Fruit fly (Drosophila melanogaster) whole organism, prepupa: ENCODE data around the gene Pat1.
A peak's percentile ranks its signal among the peaks of the same experiment; 100 is the strongest.

Source experiments
- Blimp-1 ChIP-seq: fragments of 200-800 bp; sonication (Bioruptor generic); optimal IDR thresholded peaks from 3 replicates; lab custom pipeline; 2017; ENCODE audit warnings: missing biosample characterization, missing genetic modification characterization, mild to moderate bottlenecking, moderate library complexity, missing genetic modification reagents
- CG10631 ChIP-seq: fragments of 200-800 bp; sonication (Bioruptor generic); optimal IDR thresholded peaks from 2 replicates; lab custom pipeline; 2016; ENCODE audit warnings: missing biosample characterization, missing genetic modification characterization
- CG10669 ChIP-seq: fragments of 200-800 bp; sonication (Bioruptor generic); optimal IDR thresholded peaks from 3 replicates; lab custom pipeline; 2018; ENCODE audit warnings: missing biosample characterization, mild to moderate bottlenecking, missing genetic modification characterization, moderate library complexity
- CG11294 ChIP-seq: fragments of 200-800 bp; sonication (Bioruptor generic); IDR thresholded peaks from 2 replicates; pipeline ENCODE4 v1.3.6; 2022; ENCODE audit warnings: missing biosample characterization, missing genetic modification characterization
- CG11762 ChIP-seq: fragments of 200-800 bp; sonication (Bioruptor generic); optimal IDR thresholded peaks from 3 replicates; lab custom pipeline; 2016; ENCODE audit warnings: missing biosample characterization, missing genetic modification characterization; ENCODE audit not compliant: insufficient read depth
- CG1621 ChIP-seq: fragments of 200-800 bp; sonication (Bioruptor generic); optimal IDR thresholded peaks from 3 replicates; lab custom pipeline; 2018; ENCODE audit warnings: missing biosample characterization, mild to moderate bottlenecking, missing genetic modification characterization
- CG3032 ChIP-seq: fragments of 200-800 bp; optimal IDR thresholded peaks from 2 replicates; lab custom pipeline; 2019; ENCODE audit warnings: missing biosample characterization, mild to moderate bottlenecking, missing genetic modification characterization, moderate library complexity
- CG31627 ChIP-seq: fragments of 200-800 bp; sonication (Bioruptor generic); optimal IDR thresholded peaks from 3 replicates; lab custom pipeline; 2016; ENCODE audit warnings: missing biosample characterization, missing genetic modification characterization
- CG34406 ChIP-seq: fragments of 200-800 bp; sonication (Bioruptor generic); optimal IDR thresholded peaks from 3 replicates; lab custom pipeline; 2016; ENCODE audit warnings: missing biosample characterization, missing genetic modification characterization
- CG3919 ChIP-seq: fragments of 200-800 bp; sonication (Bioruptor generic); optimal IDR thresholded peaks from 3 replicates; lab custom pipeline; 2016; ENCODE audit warnings: missing biosample characterization, missing genetic modification characterization
- CG6163 ChIP-seq: fragments of 200-800 bp; sonication (Bioruptor generic); IDR thresholded peaks from 3 replicates; pipeline ENCODE4 v1.3.6; 2022; ENCODE audit warnings: missing biosample characterization, missing genetic modification characterization
- CG6276 ChIP-seq: fragments of 200-800 bp; sonication (Bioruptor generic); optimal IDR thresholded peaks from 2 replicates; lab custom pipeline; 2017; ENCODE audit warnings: missing biosample characterization, mild to moderate bottlenecking, missing genetic modification characterization
- CG6792 ChIP-seq: fragments of 200-800 bp; sonication (Bioruptor generic); optimal IDR thresholded peaks from 3 replicates; lab custom pipeline; 2016; ENCODE audit warnings: missing biosample characterization, missing genetic modification characterization
- CG6808 ChIP-seq: fragments of 200-800 bp; sonication (Bioruptor generic); optimal IDR thresholded peaks from 3 replicates; lab custom pipeline; 2017; ENCODE audit warnings: missing biosample characterization, missing genetic modification characterization, mild to moderate bottlenecking, moderate library complexity, missing genetic modification reagents
- CG6854 ChIP-seq: fragments of 200-800 bp; sonication (Bioruptor generic); optimal IDR thresholded peaks from 2 replicates; lab custom pipeline; 2017; ENCODE audit warnings: missing biosample characterization, mild to moderate bottlenecking, missing genetic modification characterization
- CG8119 ChIP-seq: fragments of 200-800 bp; sonication (Bioruptor generic); IDR thresholded peaks from 3 replicates; pipeline ENCODE4 v1.3.6; 2022; ENCODE audit warnings: missing biosample characterization, missing genetic modification characterization
- CG8319 ChIP-seq: fragments of 200-800 bp; sonication (Bioruptor generic); optimal IDR thresholded peaks from 3 replicates; lab custom pipeline; 2016; ENCODE audit warnings: missing biosample characterization, missing genetic modification characterization
- CG8632 ChIP-seq: fragments of 200-800 bp; sonication (Bioruptor generic); optimal IDR thresholded peaks from 3 replicates; lab custom pipeline; 2016; ENCODE audit warnings: missing biosample characterization, missing genetic modification characterization
- CG9139 ChIP-seq: fragments of 200-800 bp; sonication (Bioruptor generic); optimal IDR thresholded peaks from 3 replicates; lab custom pipeline; 2017; ENCODE audit warnings: missing biosample characterization, mild to moderate bottlenecking, missing genetic modification characterization
- Eip78C ChIP-seq: fragments of 200-800 bp; sonication (Bioruptor generic); peaks from one replicate; lab custom pipeline; 2016; ENCODE audit warnings: missing biosample characterization, missing genetic modification characterization
- Ets21C ChIP-seq: fragments of 200-800 bp; sonication (Bioruptor generic); optimal IDR thresholded peaks from 3 replicates; lab custom pipeline; 2016; ENCODE audit warnings: missing biosample characterization, missing genetic modification characterization
- Gug ChIP-seq: fragments of 200-800 bp; sonication (Bioruptor generic); IDR thresholded peaks from 2 replicates; pipeline ENCODE4 v1.3.6; 2022; ENCODE audit warnings: missing biosample characterization, missing genetic modification characterization
- Hr39 ChIP-seq: fragments of 200-800 bp; sonication (Bioruptor generic); optimal IDR thresholded peaks from 2 replicates; lab custom pipeline; 2016; ENCODE audit warnings: missing biosample characterization, missing genetic modification characterization
- Hr4 ChIP-seq: fragments of 200-800 bp; sonication (Bioruptor generic); optimal IDR thresholded peaks from 3 replicates; lab custom pipeline; 2016; ENCODE audit warnings: missing biosample characterization, missing genetic modification characterization
- Lpt ChIP-seq: fragments of 200-800 bp; sonication (Bioruptor generic); optimal IDR thresholded peaks from 3 replicates; lab custom pipeline; 2016; ENCODE audit warnings: missing biosample characterization, missing genetic modification characterization
- Met ChIP-seq: fragments of 200-800 bp; sonication (Bioruptor generic); optimal IDR thresholded peaks from 3 replicates; lab custom pipeline; 2016; ENCODE audit warnings: missing biosample characterization, missing genetic modification characterization
- Smox ChIP-seq: fragments of 200-800 bp; sonication (Bioruptor generic); optimal IDR thresholded peaks from 3 replicates; lab custom pipeline; 2016; ENCODE audit warnings: missing biosample characterization, missing genetic modification characterization
- Sox15 ChIP-seq: fragments of 200-800 bp; sonication (Bioruptor generic); optimal IDR thresholded peaks from 3 replicates; lab custom pipeline; 2016; ENCODE audit warnings: missing biosample characterization, missing genetic modification characterization
- cyc ChIP-seq: fragments of 200-800 bp; sonication (Bioruptor generic); optimal IDR thresholded peaks from 3 replicates; lab custom pipeline; 2016; ENCODE audit warnings: missing biosample characterization, missing genetic modification characterization
- dac ChIP-seq: fragments of 200-800 bp; sonication (Bioruptor generic); optimal IDR thresholded peaks from 2 replicates; lab custom pipeline; 2017; ENCODE audit warnings: missing biosample characterization, mild to moderate bottlenecking, missing genetic modification characterization
- dsx ChIP-seq: fragments of 200-800 bp; optimal IDR thresholded peaks from 3 replicates; lab custom pipeline; 2019; ENCODE audit warnings: missing biosample characterization, mild to moderate bottlenecking, missing genetic modification characterization, moderate library complexity; ENCODE audit not compliant: poor library complexity, severe bottlenecking
- eg ChIP-seq: fragments of 200-800 bp; sonication (Bioruptor generic); IDR thresholded peaks from 3 replicates; pipeline ENCODE4 v1.3.6; 2022; ENCODE audit warnings: missing biosample characterization, missing genetic modification characterization
- esn ChIP-seq: fragments of 200-800 bp; sonication (Bioruptor generic); optimal IDR thresholded peaks from 2 replicates; lab custom pipeline; 2016; ENCODE audit warnings: missing biosample characterization, mild to moderate bottlenecking, missing genetic modification characterization, moderate library complexity
- fd85E ChIP-seq: fragments of 200-800 bp; sonication (Bioruptor generic); optimal IDR thresholded peaks from 3 replicates; lab custom pipeline; 2016; ENCODE audit warnings: missing biosample characterization, missing genetic modification characterization
- fkh ChIP-seq: fragments of 200-800 bp; sonication (Bioruptor generic); optimal IDR thresholded peaks from 3 replicates; lab custom pipeline; 2017; ENCODE audit warnings: missing biosample characterization, mild to moderate bottlenecking, missing genetic modification characterization, moderate library complexity
- net ChIP-seq: fragments of 200-800 bp; sonication (Bioruptor generic); optimal IDR thresholded peaks from 3 replicates; lab custom pipeline; 2016; ENCODE audit warnings: missing biosample characterization, missing genetic modification characterization
- pdm3 ChIP-seq: fragments of 200-800 bp; sonication (Bioruptor generic); optimal IDR thresholded peaks from 3 replicates; lab custom pipeline; 2016; ENCODE audit warnings: missing biosample characterization, missing genetic modification characterization
- ss ChIP-seq, 2 experiments: fragments of 200-800 bp; sonication (Bioruptor generic); optimal IDR thresholded peaks; 2 replicates in 1 of 2; 3 replicates in 1 of 2; lab custom pipeline; 2017 to 2018; ENCODE audit warnings: mild to moderate bottlenecking in 2 of 2, missing biosample characterization in 2 of 2, missing genetic modification characterization in 2 of 2, moderate library complexity in 1 of 2
- svp ChIP-seq: fragments of 200-800 bp; sonication (Bioruptor generic); peaks from one replicate; lab custom pipeline; 2016; ENCODE audit warnings: missing biosample characterization, missing genetic modification characterization
- topi ChIP-seq: fragments of 200-800 bp; sonication (Bioruptor generic); optimal IDR thresholded peaks from 3 replicates; lab custom pipeline; 2016; ENCODE audit warnings: missing biosample characterization, missing genetic modification characterization
- vri ChIP-seq: fragments of 200-800 bp; sonication (Bioruptor generic); optimal IDR thresholded peaks from 3 replicates; lab custom pipeline; 2016; ENCODE audit warnings: missing biosample characterization, mild to moderate bottlenecking, missing genetic modification characterization

Gene Pat1

dm6 chrX:6601641-6602276 lies 11.2 kb downstream of the Pat1 start (continued):
- peak; percentile 88 for TF ChIP-seq CG6276 (GFP tag; lab: Kevin White, UChicago)
- TF ChIP-seq Hr4: peak; percentile 82
- TF ChIP-seq CG6854 (GFP tag; lab: Kevin White, UChicago): peak; percentile 72
- TF ChIP-seq CG11762: peak; percentile 78
- peak; percentile 56 for TF ChIP-seq fkh
- TF ChIP-seq CG3919 (GFP tag; lab: Kevin White, UChicago): peak; percentile 87
- TF ChIP-seq vri (GFP tag; lab: Kevin White, UChicago): peak; percentile 74
- peak; percentile 81 for TF ChIP-seq CG8632 (GFP tag; lab: Kevin White, UChicago)
- TF ChIP-seq dsx: peak; percentile 89
- TF ChIP-seq esn (GFP tag; lab: Kevin White, UChicago): peak; percentile 84
- peak; percentile 80 for TF ChIP-seq Hr39
- peak; percentile 89 for TF ChIP-seq topi
- TF ChIP-seq eg (GFP tag; lab: Robert Waterston, UW): peak; percentile 80
- TF ChIP-seq Lpt (GFP tag; lab: Kevin White, UChicago): peak; percentile 83
- peak; percentile 83 for TF ChIP-seq Smox (GFP tag; lab: Kevin White, UChicago)
- peak; percentile 85 for TF ChIP-seq pdm3 (GFP tag; lab: Kevin White, UChicago)
- peak; percentile 89 for TF ChIP-seq CG3032 (tag; lab: Kevin White, UChicago)
- peak; percentile 86 for TF ChIP-seq Met (GFP tag; lab: Kevin White, UChicago)
- TF ChIP-seq CG10631 (GFP tag; lab: Kevin White, UChicago): peak; percentile 90
- TF ChIP-seq Sox15 (GFP tag; lab: Kevin White, UChicago): peak; percentile 71
- TF ChIP-seq svp (GFP tag; lab: Kevin White, UChicago): peak; percentile 93
- peak; percentile 69 for TF ChIP-seq CG31627 (GFP tag; lab: Kevin White, UChicago)
- TF ChIP-seq Gug (GFP tag; lab: Robert Waterston, UW): peak; percentile 77
- peak; percentile 88 for TF ChIP-seq net (GFP tag; lab: Kevin White, UChicago)
- peak; percentile 88 for TF ChIP-seq CG1621 (tag; lab: Kevin White, UChicago)
- peak; percentile 93 for TF ChIP-seq CG10669 (GFP tag; lab: Kevin White, UChicago)
- peak; percentile 85 for TF ChIP-seq CG8119 (GFP tag; lab: Robert Waterston, UW)
- peak; percentile 82 for TF ChIP-seq CG8319
- peak; percentile 82 for TF ChIP-seq CG9139 (GFP tag; lab: Kevin White, UChicago)
- peak; percentile 91 for TF ChIP-seq CG6163 (GFP tag; lab: Robert Waterston, UW)

- TF ChIP-seq fkh (peak; percentile 66), CG6163 (GFP tag; lab: Robert Waterston, UW) (no peak)
- TF ChIP-seq, all 60 proteins: peak for 1
Observed at dm6 chrX:6604706-6605105, 14.1 kb downstream of the Pat1 start.

- TF ChIP-seq CG11294 (GFP tag; lab: Robert Waterston, UW): no peak
- no peak for TF ChIP-seq CG34406 (GFP tag; lab: Kevin White, UChicago)
- TF ChIP-seq Sox15 (GFP tag; lab: Kevin White, UChicago): no peak
- no peak for TF ChIP-seq Ets21C
- no peak for TF ChIP-seq CG6808
- no peak for TF ChIP-seq Blimp-1 (GFP tag; lab: Kevin White, UChicago)
- no peak for TF ChIP-seq dac
- no peak for TF ChIP-seq CG10631 (GFP tag; lab: Kevin White, UChicago)
Observed at dm6 chrX:6611831-6612230, 21.3 kb downstream of the Pat1 start.

- TF ChIP-seq dsx: peak; percentile 55
- TF ChIP-seq cyc (GFP tag; lab: Kevin White, UChicago): no peak
- TF ChIP-seq Eip78C (GFP tag; lab: Kevin White, UChicago): no peak
- TF ChIP-seq ss (GFP tag; optimal IDR thresholded peaks at IDR 0.05; lab: Kevin White, UChicago): peak in 1 of 2 experiments; percentile 56
- TF ChIP-seq CG31627 (GFP tag; lab: Kevin White, UChicago): no peak
- TF ChIP-seq CG6792 (GFP tag; lab: Kevin White, UChicago): no peak
- no peak for TF ChIP-seq fd85E (GFP tag; lab: Kevin White, UChicago)
- no peak for TF ChIP-seq CG3919 (GFP tag; lab: Kevin White, UChicago)
Observed at dm6 chrX:6612509-6612908, 21.9 kb downstream of the Pat1 start.
